Worm (Caenorhabditis elegans): ENCODE results near the gene Y39A3A.4.

- TF ChIP-seq lir-1 (GFP tag; conservative IDR thresholded peaks at IDR 0.05), result no peak
- peak; percentile 69 for TF ChIP-seq mxl-1 (tag; optimal IDR thresholded peaks at IDR 0.05)
- peak; percentile 2 for TF ChIP-seq F52B5.7 (tag; optimal IDR thresholded peaks at IDR 0.05)
- TF ChIP-seq aptf-2 (GFP tag; conservative IDR thresholded peaks at IDR 0.05), result no peak
- TF ChIP-seq egl-18 (GFP tag; IDR thresholded peaks at IDR 0.05), result no peak
- no peak for TF ChIP-seq F37B4.10 (GFP tag; IDR thresholded peaks at IDR 0.05)
- peak; percentile 64 for TF ChIP-seq nhr-90 (tag; optimal IDR thresholded peaks at IDR 0.05)
- TF ChIP-seq hrde-1 (tag; optimal IDR thresholded peaks at IDR 0.05; ENCODE audit: borderline replicate concordance), result no peak
- no peak for TF ChIP-seq cebp-1 (GFP tag; IDR thresholded peaks at IDR 0.05)
- TF ChIP-seq cebp-1 (tag; optimal IDR thresholded peaks at IDR 0.05), result peak; percentile 22
- TF ChIP-seq hsf-1 (GFP tag; IDR thresholded peaks at IDR 0.05), result no peak
Measured at ce11 chrIII:2030776-2031565, 45.4 kb downstream of the Y39A3A.4 start.

All from whole organism, young adult.